Fruit fly (Drosophila melanogaster) whole organism, embryonic: Measurements from ENCODE around the gene NijB.

Source experiments
- Adf1 ChIP-seq: fragments of 200-800 bp; sonication (Bioruptor generic); IDR thresholded peaks from 2 replicates; pipeline ENCODE4 v1.3.6; 2022; ENCODE audit warnings: missing biosample characterization, missing genetic modification characterization
- Antp ChIP-seq: fragments of 200-800 bp; sonication (Bioruptor generic); optimal IDR thresholded peaks from 3 replicates; lab custom pipeline; 2016; ENCODE audit warnings: missing biosample characterization, missing genetic modification characterization
- CG10267 ChIP-seq: fragments of 200-800 bp; sonication (Bioruptor generic); optimal IDR thresholded peaks from 2 replicates; lab custom pipeline; 2018; ENCODE audit warnings: missing biosample characterization, mild to moderate bottlenecking, missing genetic modification characterization, moderate library complexity
- CG10565 ChIP-seq: fragments of 200-800 bp; sonication (Bioruptor generic); optimal IDR thresholded peaks from 3 replicates; lab custom pipeline; 2016; ENCODE audit warnings: missing biosample characterization, mild to moderate bottlenecking, missing genetic modification characterization
- CG10959 ChIP-seq: fragments of 200-800 bp; sonication (Bioruptor generic); IDR thresholded peaks from 2 replicates; pipeline ENCODE4 v1.3.6; 2022; ENCODE audit warnings: missing biosample characterization, missing genetic modification characterization
- CG12942 ChIP-seq: fragments of 200-800 bp; sonication (Bioruptor generic); optimal IDR thresholded peaks from 3 replicates; lab custom pipeline; 2016; ENCODE audit warnings: missing biosample characterization, missing genetic modification characterization
- CG13123 ChIP-seq: fragments of 200-800 bp; sonication (Bioruptor generic); optimal IDR thresholded peaks from 2 replicates; lab custom pipeline; 2016; ENCODE audit warnings: missing biosample characterization, missing genetic modification characterization
- CG13424 ChIP-seq: fragments of 200-800 bp; sonication (Bioruptor generic); optimal IDR thresholded peaks from 2 replicates; lab custom pipeline; 2019; ENCODE audit warnings: missing biosample characterization, mild to moderate bottlenecking, missing genetic modification characterization, moderate library complexity
- CG13624 ChIP-seq: fragments of 200-800 bp; sonication (Bioruptor generic); optimal IDR thresholded peaks from 2 replicates; lab custom pipeline; 2016; ENCODE audit warnings: missing biosample characterization, missing genetic modification characterization
- CG14441 ChIP-seq: fragments of 200-800 bp; sonication (Bioruptor generic); IDR thresholded peaks from 2 replicates; pipeline ENCODE4 v1.3.6; 2022; ENCODE audit warnings: missing biosample characterization, missing genetic modification characterization
- CG14667 ChIP-seq: fragments of 200-800 bp; sonication (Bioruptor generic); IDR thresholded peaks from 2 replicates; pipeline ENCODE4 v1.3.6; 2022; ENCODE audit warnings: missing biosample characterization, missing genetic modification characterization
- CG1603 ChIP-seq: fragments of 200-800 bp; sonication (Bioruptor generic); optimal IDR thresholded peaks from 2 replicates; lab custom pipeline; 2019; ENCODE audit warnings: missing biosample characterization, mild to moderate bottlenecking, missing genetic modification characterization, moderate library complexity
- CG16813 ChIP-seq: fragments of 200-800 bp; sonication (Bioruptor generic); IDR thresholded peaks from 3 replicates; pipeline ENCODE4 v1.3.6; 2022; ENCODE audit warnings: missing biosample characterization, missing genetic modification characterization; ENCODE audit not compliant: partially characterized antibody
- CG17359 ChIP-seq: fragments of 200-800 bp; sonication (Bioruptor generic); optimal IDR thresholded peaks from 3 replicates; lab custom pipeline; 2018; ENCODE audit warnings: missing biosample characterization, mild to moderate bottlenecking, missing genetic modification characterization, moderate library complexity
- CG17912 ChIP-seq: fragments of 200-800 bp; sonication (Bioruptor generic); optimal IDR thresholded peaks from 2 replicates; lab custom pipeline; 2018; ENCODE audit warnings: missing biosample characterization, mild to moderate bottlenecking, missing genetic modification characterization
- CG32532 ChIP-seq: fragments of 200-800 bp; sonication (Bioruptor generic); IDR thresholded peaks from 2 replicates; pipeline ENCODE4 v1.3.6; 2022; ENCODE audit warnings: missing biosample characterization, missing genetic modification characterization
- CG32767 ChIP-seq: fragments of 200-800 bp; sonication (Bioruptor generic); IDR thresholded peaks from 2 replicates; pipeline ENCODE4 v1.3.6; 2022; ENCODE audit warnings: missing biosample characterization, missing genetic modification characterization
- CG32772 ChIP-seq: fragments of 200-800 bp; sonication (Bioruptor generic); IDR thresholded peaks from 2 replicates; pipeline ENCODE4 v1.3.6; 2022; ENCODE audit warnings: missing biosample characterization, missing genetic modification characterization
- CG3281 ChIP-seq: fragments of 200-800 bp; sonication (Bioruptor generic); optimal IDR thresholded peaks from 3 replicates; lab custom pipeline; 2017; ENCODE audit warnings: missing biosample characterization, mild to moderate bottlenecking, missing genetic modification characterization
- CG42726 ChIP-seq: fragments of 200-800 bp; sonication (Bioruptor generic); IDR thresholded peaks from 2 replicates; pipeline ENCODE4 v1.3.6; 2022; ENCODE audit warnings: missing biosample characterization, missing genetic modification characterization; ENCODE audit not compliant: partially characterized antibody
- CG9876 ChIP-seq: fragments of 200-800 bp; sonication (Bioruptor generic); optimal IDR thresholded peaks from 2 replicates; lab custom pipeline; 2016; ENCODE audit warnings: missing biosample characterization, missing genetic modification characterization
- CrebB ChIP-seq: fragments of 200-800 bp; sonication (Bioruptor generic); optimal IDR thresholded peaks from 3 replicates; lab custom pipeline; 2018; ENCODE audit warnings: missing biosample characterization, mild to moderate bottlenecking, missing genetic modification characterization
- D ChIP-seq, 2 experiments: fragments of 200-800 bp in 1 of 2; fragments of >200 bp in 1 of 2; sonication (Bioruptor generic) in 1 of 2; optimal IDR thresholded peaks; 2 replicates in 1 of 2; 3 replicates in 1 of 2; lab custom pipeline; 2017; ENCODE audit warnings: mild to moderate bottlenecking in 1 of 2, missing biosample characterization in 1 of 2, missing genetic modification characterization in 1 of 2, missing genetic modification reagents in 1 of 2
- Dek ChIP-seq: fragments of 200-800 bp; sonication (Bioruptor generic); optimal IDR thresholded peaks from 3 replicates; lab custom pipeline; 2019; ENCODE audit warnings: missing biosample characterization, mild to moderate bottlenecking, missing genetic modification characterization, moderate library complexity
- Dref ChIP-seq: fragments of 200-800 bp; sonication (Bioruptor generic); IDR thresholded peaks from 2 replicates; pipeline ENCODE4 v1.3.6; 2022; ENCODE audit warnings: missing biosample characterization, missing genetic modification characterization
- Gug ChIP-seq: fragments of 200-800 bp; sonication (Bioruptor generic); IDR thresholded peaks from 4 replicates; pipeline ENCODE4 v1.3.6; 2022; ENCODE audit warnings: missing biosample characterization, missing genetic modification characterization
- HLH3B ChIP-seq: fragments of 200-800 bp; sonication (Bioruptor generic); IDR thresholded peaks from 2 replicates; pipeline ENCODE4 v1.3.6; 2022; ENCODE audit warnings: missing biosample characterization, missing genetic modification characterization
- Hr3 ChIP-seq: fragments of 200-800 bp; sonication (Bioruptor generic); optimal IDR thresholded peaks from 3 replicates; lab custom pipeline; 2016; ENCODE audit warnings: missing biosample characterization, missing genetic modification characterization
- Hr51 ChIP-seq, 2 experiments: fragments of 200-800 bp; sonication (Bioruptor generic); optimal IDR thresholded peaks; 2 replicates in 1 of 2; 3 replicates in 1 of 2; lab custom pipeline; 2016 to 2018; ENCODE audit warnings: missing biosample characterization in 2 of 2, missing genetic modification characterization in 2 of 2, mild to moderate bottlenecking in 1 of 2, moderate library complexity in 1 of 2
- NFAT ChIP-seq: fragments of 200-800 bp; sonication (Bioruptor generic); IDR thresholded peaks from 2 replicates; pipeline ENCODE4 v1.3.6; 2022; ENCODE audit warnings: missing biosample characterization, missing genetic modification characterization
- Neu2 ChIP-seq: fragments of 200-800 bp; sonication (Bioruptor generic); optimal IDR thresholded peaks from 3 replicates; lab custom pipeline; 2016; ENCODE audit warnings: missing biosample characterization, missing genetic modification characterization, borderline replicate concordance
- ap ChIP-seq: fragments of 200-800 bp; sonication (Bioruptor generic); IDR thresholded peaks from 2 replicates; pipeline ENCODE4 v1.3.6; 2022; ENCODE audit warnings: missing biosample characterization, missing genetic modification characterization
- ash1 ChIP-seq: fragments of 200-800 bp; sonication (Bioruptor generic); optimal IDR thresholded peaks from 2 replicates; lab custom pipeline; 2018; ENCODE audit warnings: missing biosample characterization, mild to moderate bottlenecking, missing genetic modification characterization
- chm ChIP-seq: fragments of 200-800 bp; sonication (Bioruptor generic); IDR thresholded peaks from 2 replicates; pipeline ENCODE4 v1.3.6; 2022; ENCODE audit warnings: missing biosample characterization, missing genetic modification characterization
- croc ChIP-seq: fragments of 200-800 bp; sonication (Bioruptor generic); conservative IDR thresholded peaks from 3 replicates; pipeline ENCODE4 v1.3.6; 2022; ENCODE audit warnings: missing biosample characterization, missing genetic modification characterization
- dan ChIP-seq: fragments of 200-800 bp; sonication (Bioruptor generic); IDR thresholded peaks from 2 replicates; pipeline ENCODE4 v1.3.6; 2022; ENCODE audit warnings: missing biosample characterization, missing genetic modification characterization
- emc ChIP-seq: fragments of 200-800 bp; sonication (Bioruptor generic); optimal IDR thresholded peaks from 2 replicates; lab custom pipeline; 2016; ENCODE audit warnings: missing biosample characterization, missing genetic modification characterization
- ems ChIP-seq: fragments of 200-800 bp; sonication (Bioruptor generic); optimal IDR thresholded peaks from 3 replicates; lab custom pipeline; 2016; ENCODE audit warnings: missing biosample characterization, missing genetic modification characterization
- gt ChIP-seq: fragments of 200-800 bp; sonication (Bioruptor generic); IDR thresholded peaks from 2 replicates; pipeline ENCODE4 v1.3.6; 2022; ENCODE audit warnings: missing biosample characterization, missing genetic modification characterization
- ham ChIP-seq: fragments of 200-800 bp; sonication (Bioruptor generic); IDR thresholded peaks from 2 replicates; pipeline ENCODE4 v1.3.6; 2022; ENCODE audit warnings: missing biosample characterization, missing genetic modification characterization
- ro ChIP-seq: fragments of 200-800 bp; sonication (Bioruptor generic); IDR thresholded peaks from 2 replicates; pipeline ENCODE4 v1.3.6; 2022; ENCODE audit warnings: missing biosample characterization, missing genetic modification characterization
- scrt ChIP-seq: fragments of 200-800 bp; sonication (Bioruptor generic); optimal IDR thresholded peaks from 2 replicates; lab custom pipeline; 2018; ENCODE audit warnings: missing biosample characterization, mild to moderate bottlenecking, missing genetic modification characterization, moderate library complexity
- sima ChIP-seq: fragments of 200-800 bp; sonication (Bioruptor generic); optimal IDR thresholded peaks from 2 replicates; lab custom pipeline; 2016; ENCODE audit warnings: missing biosample characterization, missing genetic modification characterization
- slbo ChIP-seq: fragments of 200-800 bp; sonication (Bioruptor generic); IDR thresholded peaks from 2 replicates; pipeline ENCODE4 v1.3.6; 2022; ENCODE audit warnings: missing biosample characterization, missing genetic modification characterization
- sr ChIP-seq: fragments of 200-800 bp; sonication (Bioruptor generic); IDR thresholded peaks from 3 replicates; pipeline ENCODE4 v1.3.6; 2022; ENCODE audit warnings: missing biosample characterization, missing genetic modification characterization
- toy ChIP-seq: fragments of 200-800 bp; sonication (Bioruptor generic); IDR thresholded peaks from 2 replicates; pipeline ENCODE4 v1.3.6; 2022; ENCODE audit warnings: missing biosample characterization, missing genetic modification characterization
- ttk ChIP-seq: fragments of 200-800 bp; sonication (Bioruptor generic); IDR thresholded peaks from 2 replicates; pipeline ENCODE4 v2.1.2; 2022; ENCODE audit warnings: missing biosample characterization, missing genetic modification characterization
- tup ChIP-seq: fragments of 200-800 bp; sonication (Bioruptor generic); optimal IDR thresholded peaks from 2 replicates; lab custom pipeline; 2016; ENCODE audit warnings: missing biosample characterization, mild to moderate bottlenecking, missing genetic modification characterization, moderate library complexity
- twi ChIP-seq: fragments of 200-800 bp; optimal IDR thresholded peaks from 2 replicates; lab custom pipeline; 2019; ENCODE audit warnings: missing biosample characterization, mild to moderate bottlenecking, missing genetic modification characterization, moderate library complexity
- vfl ChIP-seq: fragments of 200-800 bp; sonication (Bioruptor generic); optimal IDR thresholded peaks from 2 replicates; lab custom pipeline; 2016; ENCODE audit warnings: missing biosample characterization, missing genetic modification characterization
- zen ChIP-seq: fragments of 200-800 bp; sonication (Bioruptor generic); optimal IDR thresholded peaks from 3 replicates; lab custom pipeline; 2018; ENCODE audit warnings: missing biosample characterization, mild to moderate bottlenecking, missing genetic modification characterization, moderate library complexity

The NijB gene

DNA sequence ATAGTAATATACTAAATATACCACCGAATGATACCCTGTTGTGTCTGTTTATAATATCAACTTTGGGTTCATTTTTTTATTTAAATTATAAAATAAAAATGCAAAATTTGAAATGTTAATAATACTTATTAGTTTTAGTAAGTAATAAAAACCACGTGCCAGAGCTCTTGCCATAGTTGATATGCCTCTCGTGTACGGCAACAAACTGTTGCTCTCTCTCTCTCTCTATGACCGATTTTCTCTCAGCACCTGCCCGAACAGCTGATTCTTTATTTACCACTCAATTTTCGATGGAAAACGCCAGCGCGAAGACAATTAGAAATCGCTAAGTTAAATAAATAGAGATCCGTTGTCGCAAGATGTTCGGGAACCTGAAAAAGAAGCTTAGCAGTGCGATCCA is 24.7 kb upstream of the NijB start, which contains the start of gene Dysb (continued):
- TF ChIP-seq zen (tag; lab: Kevin White, UChicago) (peak; percentile 75), chm (peak; percentile 95), CG32532 (GFP tag; lab: Robert Waterston, UW) (peak; percentile 97), emc (GFP tag; lab: Kevin White, UChicago) (no peak), CG9876 (GFP tag; lab: Kevin White, UChicago) (no peak), Dref (GFP tag; lab: Robert Waterston, UW) (peak; percentile 32; the same call in 1 of the 2 replicates), croc (GFP tag; lab: Robert Waterston, UW) (peak; percentile 69), CG17359 (tag; lab: Kevin White, UChicago) (peak; percentile 94), ash1 (GFP tag; lab: Kevin White, UChicago) (no peak), Hr3 (GFP tag; lab: Kevin White, UChicago) (peak; percentile 83), CG17912 (GFP tag; lab: Kevin White, UChicago) (peak; percentile 27), ttk (no peak; the same call in 1 of the 2 replicates), CG16813 (GFP tag; lab: Robert Waterston, UW) (no peak), D (optimal IDR thresholded peaks at IDR 0.05; lab: Kevin White, UChicago) (no peak), D (GFP tag; optimal IDR thresholded peaks at IDR 0.05; lab: Kevin White, UChicago) (peak; percentile 80), CG3281 (GFP tag; lab: Kevin White, UChicago) (peak; percentile 82), Neu2 (GFP tag; lab: Kevin White, UChicago) (no peak), NFAT (peak; percentile 96), toy (GFP tag; lab: Robert Waterston, UW) (peak; percentile 77; the same call in 1 of the 2 replicates), scrt (peak; percentile 93), twi (tag; lab: Kevin White, UChicago) (peak; percentile 57), CG32772 (GFP tag; lab: Robert Waterston, UW) (peak; percentile 86), CG14441 (peak; percentile 90), tup (GFP tag; lab: Kevin White, UChicago) (peak; percentile 53), CG10267 (tag; lab: Kevin White, UChicago) (peak; percentile 88), CrebB (tag; lab: Kevin White, UChicago) (peak; percentile 75), sr (GFP tag; lab: Robert Waterston, UW) (no peak; the same call in 2 of the 3 replicates), Antp (peak; percentile 48), Dek (tag; lab: Kevin White, UChicago) (peak; percentile 92), CG10959 (GFP tag; lab: Robert Waterston, UW) (no peak; the same call in 1 of the 2 replicates), Hr51 (GFP tag; optimal IDR thresholded peaks at IDR 0.05; lab: Kevin White, UChicago) (peak; percentile 33 to 91), ro (GFP tag; lab: Robert Waterston, UW) (no peak), ems (GFP tag; lab: Kevin White, UChicago) (peak; percentile 62), CG32767 (peak; percentile 70), CG13424 (peak; percentile 89), CG10565 (no peak), CG42726 (GFP tag; lab: Robert Waterston, UW) (no peak), HLH3B (GFP tag; lab: Robert Waterston, UW) (peak; percentile 90), Adf1 (GFP tag; lab: Robert Waterston, UW) (peak; percentile 60), sima (no peak), CG12942 (GFP tag; lab: Kevin White, UChicago) (peak; percentile 73), CG13123 (GFP tag; lab: Kevin White, UChicago) (peak; percentile 43), Gug (GFP tag; lab: Robert Waterston, UW) (peak; percentile 90), slbo (GFP tag; lab: Robert Waterston, UW) (peak; percentile 95), CG13624 (peak; percentile 48), CG14667 (no peak; the same call in 1 of the 2 replicates), gt (GFP tag; lab: Robert Waterston, UW) (peak; percentile 10; the same call in 1 of the 2 replicates), ap (GFP tag; lab: Robert Waterston, UW) (peak; percentile 82), ham (GFP tag; lab: Robert Waterston, UW) (no peak), vfl (GFP tag; lab: Kevin White, UChicago) (peak; percentile 48), CG1603 (tag; lab: Kevin White, UChicago) (peak; percentile 61), dan (GFP tag; lab: Robert Waterston, UW) (no peak)
